Fruit fly (Drosophila melanogaster) whole organism, embryonic: ENCODE measurements around the gene CG42820.

Source experiments
- BtbVII ChIP-seq: fragments of 200-800 bp; sonication (Bioruptor generic); optimal IDR thresholded peaks from 3 replicates; lab custom pipeline; 2017; ENCODE audit warnings: missing biosample characterization, mild to moderate bottlenecking, missing genetic modification characterization
- CG10462 ChIP-seq: fragments of 200-800 bp; sonication (Bioruptor generic); optimal IDR thresholded peaks from 2 replicates; lab custom pipeline; 2016; ENCODE audit warnings: missing biosample characterization, missing genetic modification characterization
- CG13287 ChIP-seq: fragments of 200-800 bp; sonication (Bioruptor generic); IDR thresholded peaks from 2 replicates; pipeline ENCODE4 v1.3.6; 2022; ENCODE audit warnings: missing biosample characterization, missing genetic modification characterization; ENCODE audit not compliant: partially characterized antibody
- CG7987 ChIP-seq: fragments of 200-800 bp; sonication (Bioruptor generic); optimal IDR thresholded peaks from 2 replicates; lab custom pipeline; 2018; ENCODE audit warnings: missing biosample characterization, mild to moderate bottlenecking, missing genetic modification characterization, moderate library complexity
- Fer3 ChIP-seq: fragments of 200-800 bp; sonication (Bioruptor generic); optimal IDR thresholded peaks from 2 replicates; lab custom pipeline; 2018; ENCODE audit warnings: missing biosample characterization, mild to moderate bottlenecking, missing genetic modification characterization, moderate library complexity
- HLH3B ChIP-seq: fragments of 200-800 bp; sonication (Bioruptor generic); IDR thresholded peaks from 2 replicates; pipeline ENCODE4 v1.3.6; 2022; ENCODE audit warnings: missing biosample characterization, missing genetic modification characterization
- jigr1 ChIP-seq: fragments of 200-800 bp; sonication (Bioruptor generic); IDR thresholded peaks from 3 replicates; pipeline ENCODE4 v1.3.6; 2022; ENCODE audit warnings: missing biosample characterization, missing genetic modification characterization
- kay ChIP-seq: fragments of 200-800 bp; sonication (Bioruptor generic); optimal IDR thresholded peaks from 2 replicates; lab custom pipeline; 2016; ENCODE audit warnings: missing biosample characterization, missing genetic modification characterization
- psq ChIP-seq: fragments of 200-800 bp; sonication (Bioruptor generic); optimal IDR thresholded peaks from 2 replicates; lab custom pipeline; 2017; ENCODE audit warnings: missing biosample characterization, missing genetic modification characterization
- unc-4 ChIP-seq: fragments of 200-800 bp; sonication (Bioruptor generic); IDR thresholded peaks from 2 replicates; pipeline ENCODE4 v1.3.6; 2022; ENCODE audit warnings: missing biosample characterization, missing genetic modification characterization; ENCODE audit not compliant: partially characterized antibody

dm6 chr2L:8420259-8420930 lies 28.2 kb upstream of the CG42820 start:
- TF ChIP-seq CG10462 (no peak), unc-4 (GFP tag; lab: Robert Waterston, UW) (no peak), CG13287 (GFP tag; lab: Robert Waterston, UW) (no peak), jigr1 (no peak), HLH3B (GFP tag; lab: Robert Waterston, UW) (no peak), psq (GFP tag; lab: Kevin White, UChicago) (no peak), Fer3 (tag; lab: Kevin White, UChicago) (no peak), CG7987 (GFP tag; lab: Kevin White, UChicago) (no peak), BtbVII (no peak), kay (no peak)
